Fruit fly (Drosophila melanogaster) whole organism, embryonic: ENCODE measurements around the gene CG43702.

ENCODE experiments used
- Antp ChIP-seq: fragments of 200-800 bp; sonication (Bioruptor generic); optimal IDR thresholded peaks from 3 replicates; lab custom pipeline; 2016; ENCODE audit warnings: missing biosample characterization, missing genetic modification characterization
- BtbVII ChIP-seq: fragments of 200-800 bp; sonication (Bioruptor generic); optimal IDR thresholded peaks from 3 replicates; lab custom pipeline; 2017; ENCODE audit warnings: missing biosample characterization, mild to moderate bottlenecking, missing genetic modification characterization
- CG11695 ChIP-seq: fragments of 200-800 bp; sonication (Bioruptor generic); IDR thresholded peaks from 3 replicates; pipeline ENCODE4 v1.3.6; 2022; ENCODE audit warnings: missing biosample characterization, missing genetic modification characterization
- CG12104 ChIP-seq: fragments of 200-800 bp; sonication (Bioruptor generic); optimal IDR thresholded peaks from 3 replicates; lab custom pipeline; 2016; ENCODE audit warnings: missing biosample characterization, missing genetic modification characterization
- CG12219 ChIP-seq: fragments of 200-800 bp; sonication (Bioruptor generic); optimal IDR thresholded peaks from 3 replicates; lab custom pipeline; 2018; ENCODE audit warnings: missing biosample characterization, mild to moderate bottlenecking, missing genetic modification characterization
- CG13123 ChIP-seq: fragments of 200-800 bp; sonication (Bioruptor generic); optimal IDR thresholded peaks from 2 replicates; lab custom pipeline; 2016; ENCODE audit warnings: missing biosample characterization, missing genetic modification characterization
- CG13624 ChIP-seq: fragments of 200-800 bp; sonication (Bioruptor generic); optimal IDR thresholded peaks from 2 replicates; lab custom pipeline; 2016; ENCODE audit warnings: missing biosample characterization, missing genetic modification characterization
- CG14014 ChIP-seq: fragments of 200-800 bp; sonication (Bioruptor generic); IDR thresholded peaks from 2 replicates; pipeline ENCODE4 v1.3.6; 2022; ENCODE audit warnings: missing biosample characterization, missing genetic modification characterization
- CG14965 ChIP-seq: fragments of 200-800 bp; sonication (Bioruptor generic); optimal IDR thresholded peaks from 2 replicates; lab custom pipeline; 2016; ENCODE audit warnings: missing biosample characterization, missing genetic modification characterization, borderline replicate concordance
- CG15011 ChIP-seq: fragments of 200-800 bp; sonication (Bioruptor generic); optimal IDR thresholded peaks from 3 replicates; lab custom pipeline; 2018; ENCODE audit warnings: missing biosample characterization, mild to moderate bottlenecking, missing genetic modification characterization
- CG1529 ChIP-seq: fragments of 200-800 bp; sonication (Bioruptor generic); optimal IDR thresholded peaks from 3 replicates; lab custom pipeline; 2018; ENCODE audit warnings: missing biosample characterization, missing genetic modification characterization
- CG1792 ChIP-seq: fragments of 200-800 bp; sonication (Bioruptor generic); optimal IDR thresholded peaks from 2 replicates; lab custom pipeline; 2016; ENCODE audit warnings: missing biosample characterization, missing genetic modification characterization
- CG2116 ChIP-seq: fragments of 200-800 bp; sonication (Bioruptor generic); optimal IDR thresholded peaks from 3 replicates; lab custom pipeline; 2018; ENCODE audit warnings: missing biosample characterization, mild to moderate bottlenecking, missing genetic modification characterization
- CG3838 ChIP-seq: fragments of 200-800 bp; sonication (Bioruptor generic); optimal IDR thresholded peaks from 3 replicates; lab custom pipeline; 2016; ENCODE audit warnings: missing biosample characterization, missing genetic modification characterization
- CG6654 ChIP-seq: fragments of 200-800 bp; sonication (Bioruptor generic); optimal IDR thresholded peaks from 2 replicates; lab custom pipeline; 2017; ENCODE audit warnings: missing biosample characterization, mild to moderate bottlenecking, missing genetic modification characterization
- CG6689 ChIP-seq: fragments of 200-800 bp; sonication (Bioruptor generic); IDR thresholded peaks from 2 replicates; pipeline ENCODE4 v1.3.6; 2022; ENCODE audit warnings: missing biosample characterization, missing genetic modification characterization
- CG7839 ChIP-seq: fragments of 200-800 bp; sonication (Bioruptor generic); optimal IDR thresholded peaks from 3 replicates; lab custom pipeline; 2018; ENCODE audit warnings: missing biosample characterization, mild to moderate bottlenecking, missing genetic modification characterization, moderate library complexity
- CG8388 ChIP-seq: fragments of 200-800 bp; sonication (Bioruptor generic); optimal IDR thresholded peaks from 2 replicates; lab custom pipeline; 2019; ENCODE audit warnings: missing biosample characterization, mild to moderate bottlenecking, missing genetic modification characterization, moderate library complexity
- Dip3 ChIP-seq: fragments of 200-800 bp; sonication (Bioruptor generic); optimal IDR thresholded peaks from 3 replicates; lab custom pipeline; 2016; ENCODE audit warnings: missing biosample characterization, missing genetic modification characterization
- Dp ChIP-seq: fragments of 200-800 bp; sonication (Bioruptor generic); optimal IDR thresholded peaks from 2 replicates; lab custom pipeline; 2018; ENCODE audit warnings: missing biosample characterization, mild to moderate bottlenecking, missing genetic modification characterization, moderate library complexity
- E2f2 ChIP-seq: fragments of 200-800 bp; sonication (Bioruptor generic); IDR thresholded peaks from 2 replicates; pipeline ENCODE4 v1.3.6; 2022; ENCODE audit warnings: missing biosample characterization, missing genetic modification characterization
- Gug ChIP-seq: fragments of 200-800 bp; sonication (Bioruptor generic); IDR thresholded peaks from 4 replicates; pipeline ENCODE4 v1.3.6; 2022; ENCODE audit warnings: missing biosample characterization, missing genetic modification characterization
- Lim3 ChIP-seq: fragments of 200-800 bp; sonication (Bioruptor generic); IDR thresholded peaks from 2 replicates; pipeline ENCODE4 v1.3.6; 2022; ENCODE audit warnings: missing biosample characterization, missing genetic modification characterization
- Rx ChIP-seq: fragments of 200-800 bp; sonication (Bioruptor generic); IDR thresholded peaks from 2 replicates; pipeline ENCODE4 v1.3.6; 2022; ENCODE audit warnings: missing biosample characterization, missing genetic modification characterization
- Scr ChIP-seq: fragments of 200-800 bp; sonication (Bioruptor generic); IDR thresholded peaks from 2 replicates; pipeline ENCODE4 v1.3.6; 2022; ENCODE audit warnings: missing biosample characterization, missing genetic modification characterization; ENCODE audit not compliant: partially characterized antibody
- Sox100B ChIP-seq: fragments of 200-800 bp; sonication (Bioruptor generic); optimal IDR thresholded peaks from 3 replicates; lab custom pipeline; 2018; ENCODE audit warnings: missing biosample characterization, mild to moderate bottlenecking, missing genetic modification characterization
- Sry-δ ChIP-seq: fragments of 200-800 bp; sonication (Bioruptor generic); optimal IDR thresholded peaks from 2 replicates; lab custom pipeline; 2016; ENCODE audit warnings: missing biosample characterization, missing genetic modification characterization
- TFAM ChIP-seq: fragments of 200-800 bp; sonication (Bioruptor generic); optimal IDR thresholded peaks from 2 replicates; lab custom pipeline; 2017; ENCODE audit warnings: missing biosample characterization, missing genetic modification characterization, inconsistent platforms
- ara ChIP-seq: fragments of 200-800 bp; sonication (Bioruptor generic); IDR thresholded peaks from 2 replicates; pipeline ENCODE4 v1.3.6; 2022; ENCODE audit warnings: missing biosample characterization, missing genetic modification characterization
- ase ChIP-seq: fragments of 200-800 bp; sonication (Bioruptor generic); IDR thresholded peaks from 3 replicates; pipeline ENCODE4 v1.3.6; 2022; ENCODE audit warnings: missing biosample characterization, missing genetic modification characterization
- bcd ChIP-seq: fragments of 200-800 bp; sonication (Bioruptor generic); optimal IDR thresholded peaks from 2 replicates; lab custom pipeline; 2017; ENCODE audit warnings: missing biosample characterization, mild to moderate bottlenecking, missing genetic modification characterization
- caup ChIP-seq: fragments of 200-800 bp; sonication (Bioruptor generic); optimal IDR thresholded peaks from 3 replicates; lab custom pipeline; 2017; ENCODE audit warnings: missing biosample characterization, mild to moderate bottlenecking, missing genetic modification characterization, moderate library complexity; ENCODE audit not compliant: severe bottlenecking
- croc ChIP-seq: fragments of 200-800 bp; sonication (Bioruptor generic); conservative IDR thresholded peaks from 3 replicates; pipeline ENCODE4 v1.3.6; 2022; ENCODE audit warnings: missing biosample characterization, missing genetic modification characterization
- dan ChIP-seq: fragments of 200-800 bp; sonication (Bioruptor generic); IDR thresholded peaks from 2 replicates; pipeline ENCODE4 v1.3.6; 2022; ENCODE audit warnings: missing biosample characterization, missing genetic modification characterization
- danr ChIP-seq: fragments of 200-800 bp; sonication (Bioruptor generic); IDR thresholded peaks from 2 replicates; pipeline ENCODE4 v1.3.6; 2022; ENCODE audit warnings: missing biosample characterization, missing genetic modification characterization
- dpn ChIP-seq, 2 experiments: fragments of 200-800 bp; sonication (Bioruptor generic); optimal IDR thresholded peaks; 3 replicates each; lab custom pipeline; 2016; ENCODE audit warnings: missing biosample characterization in 2 of 2, missing genetic modification characterization in 2 of 2
- en ChIP-seq: fragments of 200-800 bp; sonication (Bioruptor generic); optimal IDR thresholded peaks from 2 replicates; lab custom pipeline; 2016; ENCODE audit warnings: missing biosample characterization, missing genetic modification characterization
- fd102C ChIP-seq: fragments of 200-800 bp; sonication (Bioruptor generic); optimal IDR thresholded peaks from 2 replicates; lab custom pipeline; 2018; ENCODE audit warnings: missing biosample characterization, mild to moderate bottlenecking, missing genetic modification characterization, moderate library complexity
- hkb ChIP-seq, 2 experiments: fragments of 200-800 bp in 1 of 2; fragments of >200 bp in 1 of 2; sonication (Bioruptor generic) in 1 of 2; IDR thresholded peaks in 1 of 2; optimal IDR thresholded peaks in 1 of 2; 2 replicates each; pipeline versions ENCODE4 v1.3.6 to Lab custom; 2017 to 2022; ENCODE audit warnings: missing biosample characterization in 1 of 2, missing genetic modification characterization in 1 of 2
- kni ChIP-seq: fragments of 200-800 bp; sonication (Bioruptor generic); optimal IDR thresholded peaks from 3 replicates; lab custom pipeline; 2017; ENCODE audit warnings: mild to moderate bottlenecking, missing biosample characterization, missing genetic modification reagents, missing genetic modification characterization
- lab ChIP-seq: fragments of 200-800 bp; sonication (Bioruptor generic); optimal IDR thresholded peaks from 3 replicates; lab custom pipeline; 2017; ENCODE audit warnings: missing biosample characterization, missing genetic modification characterization, mild to moderate bottlenecking, moderate library complexity, missing genetic modification reagents
- onecut ChIP-seq: fragments of 200-800 bp; sonication (Bioruptor generic); IDR thresholded peaks from 2 replicates; pipeline ENCODE4 v1.3.6; 2022; ENCODE audit warnings: missing biosample characterization, missing genetic modification characterization
- pho ChIP-seq: fragments of 200-800 bp; sonication (Bioruptor generic); optimal IDR thresholded peaks from 2 replicates; lab custom pipeline; 2016; ENCODE audit warnings: missing biosample characterization, missing genetic modification characterization
- slou ChIP-seq: fragments of 200-800 bp; sonication (Bioruptor generic); optimal IDR thresholded peaks from 3 replicates; lab custom pipeline; 2016; ENCODE audit warnings: missing biosample characterization, missing genetic modification characterization
- sqz ChIP-seq: fragments of 200-800 bp; sonication (Bioruptor generic); optimal IDR thresholded peaks from 3 replicates; lab custom pipeline; 2018; ENCODE audit warnings: missing biosample characterization, mild to moderate bottlenecking, missing genetic modification characterization
- unc-4 ChIP-seq: fragments of 200-800 bp; sonication (Bioruptor generic); IDR thresholded peaks from 2 replicates; pipeline ENCODE4 v1.3.6; 2022; ENCODE audit warnings: missing biosample characterization, missing genetic modification characterization; ENCODE audit not compliant: partially characterized antibody
- usp ChIP-seq: fragments of >200 bp; optimal IDR thresholded peaks from 2 replicates; lab custom pipeline; 2017; ENCODE audit warnings: missing biosample characterization, missing genetic modification characterization
- wdn ChIP-seq: fragments of 200-800 bp; sonication (Bioruptor generic); IDR thresholded peaks from 2 replicates; pipeline ENCODE4 v1.3.6; 2022; ENCODE audit warnings: missing biosample characterization, missing genetic modification characterization
- zfh1 ChIP-seq: fragments of 200-800 bp; sonication (Bioruptor generic); IDR thresholded peaks from 3 replicates; pipeline ENCODE4 v1.3.6; 2022; ENCODE audit warnings: missing biosample characterization, missing genetic modification characterization

The CG43702 gene

dm6 chr3L:21285639-21286338 lies 12.7 kb upstream of the CG43702 start, which contains the start of the genes CG12974 and pzg (continued):
- peak; percentile 89 for TF ChIP-seq Dp (GFP tag; lab: Kevin White, UChicago)
- peak; percentile 91 for TF ChIP-seq croc
- peak; percentile 59 for TF ChIP-seq Sox100B
- no peak for TF ChIP-seq TFAM (GFP tag; lab: Kevin White, UChicago)
- peak; percentile 46 for TF ChIP-seq CG1529
- TF ChIP-seq Gug: no peak
- TF ChIP-seq dan (GFP tag; lab: Robert Waterston, UW): peak; percentile 66; the same call in 1 of the 2 replicates
- peak; percentile 72 for TF ChIP-seq Sry-δ
- peak; percentile 89 for TF ChIP-seq pho (GFP tag; lab: Kevin White, UChicago)
- peak; percentile 19 for TF ChIP-seq CG12219 (GFP tag; lab: Kevin White, UChicago)
- TF ChIP-seq CG12104: peak; percentile 80
- TF ChIP-seq CG6654 (GFP tag; lab: Kevin White, UChicago): peak; percentile 35
- peak; percentile 65; the same call in 1 of the 2 replicates for TF ChIP-seq wdn (GFP tag; lab: Robert Waterston, UW)
- TF ChIP-seq CG13123 (GFP tag; lab: Kevin White, UChicago): peak; percentile 15
- TF ChIP-seq CG13624 (GFP tag; lab: Kevin White, UChicago): peak; percentile 69
- TF ChIP-seq unc-4 (GFP tag; lab: Robert Waterston, UW): peak; percentile 52
- peak; percentile 94 for TF ChIP-seq E2f2 (GFP tag; lab: Robert Waterston, UW)
- no peak for TF ChIP-seq CG14965 (GFP tag; lab: Kevin White, UChicago)
- no peak; the same call in 1 of the 2 replicates for TF ChIP-seq Lim3 (GFP tag; lab: Robert Waterston, UW)
- TF ChIP-seq kni (GFP tag; lab: Kevin White, UChicago): peak; percentile 77
- no peak for TF ChIP-seq usp (GFP tag; lab: Kevin White, UChicago)
- TF ChIP-seq ara: peak; percentile 82
- TF ChIP-seq CG2116 (GFP tag; lab: Kevin White, UChicago): peak; percentile 69
- peak; percentile 55 for TF ChIP-seq Antp (GFP tag; lab: Kevin White, UChicago)
- TF ChIP-seq onecut (GFP tag; lab: Robert Waterston, UW): peak; percentile 83
- peak; percentile 92 for TF ChIP-seq hkb (optimal IDR thresholded peaks at IDR 0.05; lab: Kevin White, UChicago)
- no peak for TF ChIP-seq hkb (GFP tag; IDR thresholded peaks at IDR 0.05; lab: Robert Waterston, UW)
- TF ChIP-seq slou (GFP tag; lab: Kevin White, UChicago): peak; percentile 46
- peak; percentile 81 for TF ChIP-seq ase (GFP tag; lab: Robert Waterston, UW)
- TF ChIP-seq Dip3: peak; percentile 80
- peak; percentile 64 for TF ChIP-seq Scr (GFP tag; lab: Robert Waterston, UW)
- TF ChIP-seq fd102C (GFP tag; lab: Kevin White, UChicago): no peak
- peak; percentile 52 for TF ChIP-seq danr
- peak; percentile 50 for TF ChIP-seq CG3838 (GFP tag; lab: Kevin White, UChicago)
- TF ChIP-seq bcd (GFP tag; lab: Kevin White, UChicago): peak; percentile 87
- TF ChIP-seq dpn (GFP tag; optimal IDR thresholded peaks at IDR 0.05; lab: Kevin White, UChicago): peak; percentile 34 to 65
- TF ChIP-seq zfh1 (GFP tag; lab: Robert Waterston, UW): peak; percentile 78
- peak; percentile 67 for TF ChIP-seq Rx (GFP tag; lab: Robert Waterston, UW)
- TF ChIP-seq en (GFP tag; lab: Kevin White, UChicago): peak; percentile 52
- TF ChIP-seq lab (GFP tag; lab: Kevin White, UChicago): peak; percentile 68
- peak; percentile 63 for TF ChIP-seq CG15011 (GFP tag; lab: Kevin White, UChicago)
- peak; percentile 27 for TF ChIP-seq BtbVII (GFP tag; lab: Kevin White, UChicago)
- TF ChIP-seq caup (GFP tag; lab: Kevin White, UChicago): peak; percentile 73
- TF ChIP-seq CG6689: peak; percentile 59
- TF ChIP-seq CG7839 (tag; lab: Kevin White, UChicago): peak; percentile 70
- TF ChIP-seq CG8388: peak; percentile 3
- TF ChIP-seq sqz: peak; percentile 72
- TF ChIP-seq CG11695: peak; percentile 34; the same call in 1 of the 3 replicates
- peak; percentile 98 for TF ChIP-seq CG1792 (GFP tag; lab: Kevin White, UChicago)
- 0 out of 2 replicates have a peak, but pooled peaks have one; percentile 55 for TF ChIP-seq CG14014 (GFP tag; lab: Robert Waterston, UW)
